Fruit fly (Drosophila melanogaster): ENCODE data around the gene Ubi-p63E.

Gene Ubi-p63E

DNA sequence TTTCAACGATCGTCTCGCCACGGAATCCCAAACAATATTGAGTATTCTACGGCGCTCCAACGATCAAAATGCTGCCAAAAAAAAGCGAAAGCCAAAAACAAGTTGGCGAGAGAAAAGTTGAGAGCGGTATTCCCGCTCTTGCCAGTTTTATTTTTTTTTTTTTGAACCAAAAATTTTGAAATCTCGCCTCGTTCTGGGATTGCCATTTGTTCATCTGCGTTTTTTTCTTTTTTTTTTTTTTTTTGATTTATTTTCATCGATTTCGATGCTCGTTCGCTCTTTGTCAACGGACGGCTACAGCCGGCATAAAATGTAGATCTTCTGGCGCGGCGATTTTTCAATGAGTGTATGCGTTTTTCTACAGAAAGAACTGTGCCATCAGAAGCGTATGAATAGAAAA lies 30.6 kb upstream of the Ubi-p63E start:
- TF ChIP-seq OdsH (GFP tag; optimal IDR thresholded peaks at IDR 0.05) (no peak), pan (optimal IDR thresholded peaks at IDR 0.05) (no peak), br (GFP tag; optimal IDR thresholded peaks at IDR 0.05) (no peak), psq (GFP tag; optimal IDR thresholded peaks at IDR 0.05) (no peak), rgr (GFP tag; optimal IDR thresholded peaks at IDR 0.05) (no peak), h (GFP tag; optimal IDR thresholded peaks at IDR 0.05) (no peak), jim (GFP tag; optimal IDR thresholded peaks at IDR 0.05) (no peak), fru (GFP tag; optimal IDR thresholded peaks at IDR 0.05) (no peak), tai (GFP tag; optimal IDR thresholded peaks at IDR 0.05) (no peak)

DNA sequence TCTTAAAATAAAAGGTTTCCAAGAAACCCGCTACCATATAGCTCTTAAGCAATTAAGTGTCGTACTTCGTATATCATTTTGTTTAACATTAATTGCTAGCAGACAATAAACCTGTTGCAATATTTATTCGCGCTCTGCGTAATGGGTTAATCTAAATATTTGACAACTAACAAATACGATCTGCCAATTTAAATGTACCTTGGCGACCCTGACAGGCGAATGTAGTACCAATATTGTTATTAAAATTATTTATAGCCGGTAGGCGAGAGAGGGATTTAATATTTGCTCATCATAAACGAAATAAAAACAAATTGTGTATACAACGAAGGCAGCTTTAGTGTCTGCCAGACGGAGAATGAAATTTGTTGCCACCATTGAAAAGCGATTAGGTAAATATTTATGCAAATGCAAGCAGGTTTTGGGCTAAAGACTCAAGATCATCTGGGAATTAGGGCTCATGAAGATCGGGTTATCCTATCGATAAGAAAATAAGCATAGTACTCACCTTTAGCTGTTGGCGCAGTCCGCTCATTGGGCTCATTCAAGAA lies 29.8 kb upstream of the Ubi-p63E start:
- TF ChIP-seq tai (GFP tag; optimal IDR thresholded peaks at IDR 0.05) (peak; percentile 10), jim (GFP tag; optimal IDR thresholded peaks at IDR 0.05) (no peak)

DNA sequence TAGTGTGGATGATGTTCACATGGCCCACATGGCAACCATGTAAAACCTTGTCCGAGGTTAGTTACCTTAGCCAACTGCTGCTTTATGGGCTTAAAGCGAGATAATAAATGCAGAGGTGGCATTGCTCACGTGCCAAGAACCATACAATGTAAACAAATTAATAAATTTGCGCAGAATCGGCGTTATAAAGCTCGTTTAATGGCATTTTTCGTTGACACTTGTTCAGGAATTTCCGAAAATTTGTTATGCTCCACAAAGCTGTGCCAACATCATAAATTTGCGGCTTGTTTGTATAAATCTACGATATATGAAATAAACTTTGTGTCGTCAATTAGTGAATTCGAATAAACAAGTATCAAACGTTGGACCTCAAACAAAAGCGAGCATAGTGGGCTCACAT lies 28.8 kb upstream of the Ubi-p63E start:
- TF ChIP-seq h (GFP tag; optimal IDR thresholded peaks at IDR 0.05) (no peak), Hr78 (GFP tag; optimal IDR thresholded peaks at IDR 0.05) (no peak), Vsx2 (GFP tag; optimal IDR thresholded peaks at IDR 0.05; ENCODE audit: partially characterized antibody) (no peak), woc (GFP tag; optimal IDR thresholded peaks at IDR 0.05) (no peak), tai (GFP tag; optimal IDR thresholded peaks at IDR 0.05) (no peak), brk (GFP tag; optimal IDR thresholded peaks at IDR 0.05) (no peak), Hr83 (GFP tag; optimal IDR thresholded peaks at IDR 0.05; ENCODE audit: poor library complexity, severe bottlenecking) (no peak), Rel (GFP tag; optimal IDR thresholded peaks at IDR 0.05) (no peak), Rel (tag; optimal IDR thresholded peaks at IDR 0.05) (no peak)

DNA sequence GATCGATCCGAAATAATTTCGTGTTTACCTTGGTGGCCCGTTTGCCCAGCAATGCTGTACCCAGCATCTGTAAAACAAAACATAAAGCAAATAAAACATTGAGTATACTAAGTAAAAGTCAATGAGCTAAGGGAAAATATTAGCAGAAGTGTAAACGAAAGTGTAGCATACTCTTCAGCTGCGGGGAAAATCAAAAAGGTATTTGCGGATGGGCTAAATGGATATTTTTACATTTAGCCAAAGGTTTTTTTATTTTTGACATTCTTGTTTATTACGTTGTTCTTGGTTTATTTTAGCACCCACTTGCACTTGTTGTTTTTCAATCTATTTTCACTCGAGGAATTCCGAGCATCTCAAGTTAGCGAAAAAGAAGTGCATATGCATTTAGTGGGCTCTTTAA lies 27.9 kb upstream of the Ubi-p63E start:
- TF ChIP-seq Rel (GFP tag; optimal IDR thresholded peaks at IDR 0.05) (no peak), Rel (tag; optimal IDR thresholded peaks at IDR 0.05) (no peak), h (GFP tag; optimal IDR thresholded peaks at IDR 0.05) (no peak), tai (GFP tag; optimal IDR thresholded peaks at IDR 0.05) (peak; percentile 36), Myc (optimal IDR thresholded peaks at IDR 0.05) (peak; percentile 60), HLH106 (tag; optimal IDR thresholded peaks at IDR 0.05) (no peak), usp (GFP tag; optimal IDR thresholded peaks at IDR 0.05) (no peak), dsf (GFP tag; optimal IDR thresholded peaks at IDR 0.05; ENCODE audit: borderline replicate concordance) (no peak), brk (GFP tag; optimal IDR thresholded peaks at IDR 0.05) (no peak)

DNA sequence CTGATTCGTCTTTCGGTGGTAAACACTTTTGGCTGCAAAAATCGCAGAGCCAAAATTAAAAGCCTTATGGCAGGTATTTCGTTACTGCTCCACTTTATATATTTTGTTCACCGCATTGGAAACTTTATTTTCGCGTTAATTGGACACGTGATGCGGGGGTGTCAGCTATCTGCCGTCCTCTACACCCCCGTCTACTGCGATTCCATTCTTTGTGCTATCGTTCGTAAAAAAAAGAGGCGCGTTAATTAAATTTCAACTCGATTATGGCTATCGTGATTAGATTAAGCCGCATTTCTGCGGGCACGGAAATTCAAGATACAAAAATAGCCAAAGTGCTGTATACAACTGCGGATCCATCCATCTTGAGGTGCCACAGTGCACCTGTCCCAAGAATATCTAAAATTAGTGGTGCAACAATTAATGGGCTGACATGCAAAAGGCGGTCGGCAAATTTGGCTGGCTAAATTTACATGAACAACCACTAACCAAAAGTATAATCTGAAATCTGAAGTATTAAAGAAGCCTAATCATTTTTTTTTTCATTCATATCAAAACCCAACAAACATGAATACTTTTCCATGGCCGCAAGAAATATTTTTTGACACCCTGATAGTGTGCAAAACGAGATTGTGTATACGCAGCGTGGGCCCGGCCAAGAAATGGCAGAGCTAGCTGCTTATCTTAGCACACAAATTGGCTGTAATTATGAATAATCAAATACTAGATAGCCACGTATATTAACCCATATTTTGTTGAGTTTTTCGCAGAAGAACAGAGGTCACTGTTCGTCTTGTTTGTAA lies 27.2 kb upstream of the Ubi-p63E start:
- TF ChIP-seq N (GFP tag; optimal IDR thresholded peaks at IDR 0.05) (no peak), rgr (GFP tag; optimal IDR thresholded peaks at IDR 0.05) (peak; percentile 20), Hnf4 (GFP tag; optimal IDR thresholded peaks at IDR 0.05) (no peak), lola (GFP tag; optimal IDR thresholded peaks at IDR 0.05) (no peak), Dfd (GFP tag; optimal IDR thresholded peaks at IDR 0.05) (no peak), psq (GFP tag; optimal IDR thresholded peaks at IDR 0.05) (peak; percentile 9), br (GFP tag; optimal IDR thresholded peaks at IDR 0.05) (no peak), Jra (GFP tag; optimal IDR thresholded peaks at IDR 0.05) (no peak), GATAd (GFP tag; optimal IDR thresholded peaks at IDR 0.05) (no peak), OdsH (GFP tag; optimal IDR thresholded peaks at IDR 0.05) (no peak), jim (GFP tag; optimal IDR thresholded peaks at IDR 0.05) (no peak), brk (GFP tag; optimal IDR thresholded peaks at IDR 0.05) (no peak), ey (GFP tag; optimal IDR thresholded peaks at IDR 0.05) (no peak), pan (optimal IDR thresholded peaks at IDR 0.05) (no peak), sage (GFP tag; optimal IDR thresholded peaks at IDR 0.05) (no peak), Mio (GFP tag; optimal IDR thresholded peaks at IDR 0.05) (no peak), sv (GFP tag; optimal IDR thresholded peaks at IDR 0.05) (no peak), tai (GFP tag; optimal IDR thresholded peaks at IDR 0.05) (no peak), dsf (GFP tag; optimal IDR thresholded peaks at IDR 0.05; ENCODE audit: borderline replicate concordance) (no peak), usp (GFP tag; optimal IDR thresholded peaks at IDR 0.05) (no peak), dl (GFP tag; optimal IDR thresholded peaks at IDR 0.05; ENCODE audit: insufficient read depth in 1 of 2, partially characterized antibody in 2 of 2) (no peak), h (GFP tag; optimal IDR thresholded peaks at IDR 0.05) (peak; percentile 27), dmrt93B (GFP tag; optimal IDR thresholded peaks at IDR 0.05) (no peak), CG9705 (GFP tag; optimal IDR thresholded peaks at IDR 0.05) (no peak), Rel (GFP tag; optimal IDR thresholded peaks at IDR 0.05) (no peak), Rel (tag; optimal IDR thresholded peaks at IDR 0.05) (peak; percentile 23), foxo (GFP tag; optimal IDR thresholded peaks at IDR 0.05) (no peak), Vsx2 (GFP tag; optimal IDR thresholded peaks at IDR 0.05; ENCODE audit: partially characterized antibody) (peak; percentile 70)

All from whole organism, wandering third instar larva.